Worm (Caenorhabditis elegans) whole organism, early embryonic: ENCODE measurements around the gene mys-1.

Source experiments
- B0310.2 ChIP-seq: sonication (generic microtip); optimal IDR thresholded peaks from 2 replicates; lab custom pipeline; 2016; ENCODE audit warnings: mild to moderate bottlenecking, missing genetic modification characterization, missing compliant biosample characterization
- F13C5.2 ChIP-seq: sonication (generic microtip); optimal IDR thresholded peaks from 2 replicates; lab custom pipeline; 2017; ENCODE audit warnings: mild to moderate bottlenecking, missing genetic modification characterization, inconsistent platforms, missing compliant biosample characterization
- aly-1 ChIP-seq: sonication (generic microtip); optimal IDR thresholded peaks from 2 replicates; lab custom pipeline; 2016; ENCODE audit warnings: missing genetic modification characterization, missing compliant biosample characterization
- ama-1 ChIP-seq: fragments of 150-350 bp; optimal IDR thresholded peaks from 2 replicates; lab custom pipeline; 2014
- ceh-13 ChIP-seq: fragments of 200-800 bp; sonication (Bioruptor generic); optimal IDR thresholded peaks from 2 replicates; lab custom pipeline; 2018; ENCODE audit warnings: mild to moderate bottlenecking, missing genetic modification characterization, missing compliant biosample characterization
- ceh-36 ChIP-seq: sonication (generic microtip); optimal IDR thresholded peaks from 2 replicates; lab custom pipeline; 2016; ENCODE audit warnings: missing genetic modification characterization, inconsistent platforms, missing compliant biosample characterization
- ets-7 ChIP-seq: sonication (generic microtip); optimal IDR thresholded peaks from 2 replicates; lab custom pipeline; 2016; ENCODE audit warnings: missing genotype, missing genetic modification characterization, missing compliant biosample characterization
- flt-1 ChIP-seq: fragments of 200-800 bp; sonication (Bioruptor generic); IDR thresholded peaks from 2 replicates; pipeline ENCODE4 v1.3.6; 2022; ENCODE audit warnings: missing genetic modification characterization, missing compliant biosample characterization
- hmbx-1 ChIP-seq: sonication (generic microtip); optimal IDR thresholded peaks from 2 replicates; lab custom pipeline; 2016; ENCODE audit warnings: mild to moderate bottlenecking, missing genetic modification characterization, missing compliant biosample characterization
- hmg-4 ChIP-seq: fragments of 200-800 bp; sonication (Bioruptor generic); optimal IDR thresholded peaks from 2 replicates; lab custom pipeline; 2018; ENCODE audit warnings: mild to moderate bottlenecking, missing genetic modification characterization, missing compliant biosample characterization
- hnd-1 ChIP-seq: sonication (generic microtip); optimal IDR thresholded peaks from 2 replicates; lab custom pipeline; 2016; ENCODE audit warnings: missing genetic modification characterization, missing compliant biosample characterization
- pes-1 ChIP-seq: fragments of 200-800 bp; sonication (Bioruptor generic); IDR thresholded peaks from 2 replicates; pipeline ENCODE4 v1.3.6; 2022; ENCODE audit warnings: missing genetic modification reagents, missing genetic modification characterization, missing compliant biosample characterization
- scrt-1 ChIP-seq: fragments of 200-800 bp; sonication (Bioruptor generic); IDR thresholded peaks from 2 replicates; pipeline ENCODE4 v1.3.6; 2022; ENCODE audit warnings: missing genetic modification characterization, missing compliant biosample characterization
- sea-1 ChIP-seq: fragments of 200-800 bp; sonication (Bioruptor generic); conservative IDR thresholded peaks from 2 replicates; pipeline ENCODE4 v1.3.6; 2022; ENCODE audit warnings: missing genetic modification characterization, missing compliant biosample characterization
- tbx-11 ChIP-seq: fragments of 200-800 bp; sonication (Bioruptor generic); IDR thresholded peaks from 2 replicates; pipeline ENCODE4 v1.3.6; 2022; ENCODE audit warnings: missing genetic modification characterization, missing compliant biosample characterization
- tbx-37 ChIP-seq: fragments of 200-800 bp; sonication (Bioruptor generic); conservative IDR thresholded peaks from 2 replicates; pipeline ENCODE4 v1.3.6; 2022; ENCODE audit warnings: missing genetic modification reagents, missing genetic modification characterization, missing compliant biosample characterization
- tra-4 ChIP-seq: sonication (generic microtip); optimal IDR thresholded peaks from 2 replicates; lab custom pipeline; 2017; ENCODE audit warnings: missing genetic modification characterization, missing compliant biosample characterization

mys-1 gene

DNA sequence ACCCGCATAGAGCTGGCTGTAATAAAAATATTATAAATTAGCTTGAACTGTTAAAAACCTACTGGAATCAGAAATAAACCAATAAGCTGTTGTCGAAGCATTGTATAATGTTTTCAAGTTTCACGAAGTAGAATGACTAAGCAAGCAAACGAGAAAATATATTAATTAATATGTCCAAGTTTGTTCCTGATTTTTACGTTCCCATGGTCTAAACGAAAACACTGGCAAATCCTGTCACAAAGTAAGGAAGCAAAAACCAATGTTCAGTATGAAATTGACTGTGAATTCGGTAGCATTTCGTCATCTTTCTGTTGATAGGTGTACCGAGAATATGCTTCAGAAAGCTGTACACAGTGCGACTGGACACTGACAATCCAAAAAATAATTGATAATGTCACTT, 35.7 kb upstream of the mys-1 start, which contains the start of gene srx-34:
Gene srx-34, minus strand, starts transcription at position 101 of the 400 bp plus-strand sequence.
- TF ChIP-seq B0310.2 (tag; lab: Kevin White, UChicago): no peak
- TF ChIP-seq tra-4: no peak
- no peak for TF ChIP-seq hmbx-1 (tag; lab: Kevin White, UChicago)
- no peak for TF ChIP-seq ceh-13 (GFP tag; lab: Kevin White, UChicago)

DNA sequence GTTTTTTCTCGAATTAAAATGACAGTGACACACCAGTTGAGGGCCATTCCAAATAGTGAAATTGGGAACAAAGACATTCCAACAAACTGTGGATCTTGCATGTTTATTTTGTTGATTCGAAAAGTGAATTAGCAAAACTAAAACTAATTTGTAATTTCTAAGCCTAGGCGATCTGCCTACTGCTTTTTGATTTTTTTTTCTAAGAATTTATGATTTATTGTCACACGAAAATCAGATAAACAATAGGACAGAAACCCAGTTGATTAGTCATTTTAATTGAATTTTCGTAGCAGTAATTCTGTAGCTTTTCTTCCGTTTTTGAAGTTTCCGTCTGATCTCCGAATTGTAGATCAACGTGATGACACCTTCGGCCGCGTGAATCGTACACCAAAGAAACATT, 34.3 kb upstream of the mys-1 start, which contains the start of gene srx-33:
Gene srx-33, minus strand, starts transcription at position 101 of the 400 bp plus-strand sequence.
- no peak for TF ChIP-seq ama-1 (lab: Kevin White, UChicago)
- no peak for TF ChIP-seq pes-1 (GFP tag; lab: Robert Waterston, UW)
- TF ChIP-seq tbx-37 (GFP tag; lab: Robert Waterston, UW): no peak
- TF ChIP-seq flt-1 (GFP tag; lab: Robert Waterston, UW): no peak
- TF ChIP-seq hnd-1: no peak

DNA sequence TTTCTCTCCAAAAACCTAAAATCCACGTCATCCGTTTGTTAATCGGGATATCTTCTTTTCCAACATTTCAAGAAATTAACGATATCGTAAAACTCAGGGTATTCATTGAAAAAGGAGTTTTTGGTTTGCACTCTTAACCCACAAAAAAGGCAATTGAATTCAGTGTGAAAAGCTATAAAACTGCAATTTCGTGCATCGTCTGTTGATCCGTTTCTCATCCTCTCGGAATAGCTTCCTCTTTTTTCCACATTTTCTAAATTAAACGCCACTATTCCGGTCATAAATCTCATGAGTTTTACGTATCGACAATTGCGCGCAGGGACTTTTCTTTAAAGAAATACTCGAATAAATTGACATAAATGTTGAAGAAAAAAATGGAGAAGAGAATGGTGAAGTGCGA, 27.8 kb upstream of the mys-1 start:
- TF ChIP-seq ceh-36 (tag; lab: Kevin White, UChicago): no peak
- TF ChIP-seq sea-1 (GFP tag; lab: Robert Waterston, UW): no peak
- no peak for TF ChIP-seq flt-1 (GFP tag; lab: Robert Waterston, UW)
- no peak for TF ChIP-seq B0310.2 (tag; lab: Kevin White, UChicago)
- TF ChIP-seq ceh-13 (GFP tag; lab: Kevin White, UChicago): no peak
- no peak for TF ChIP-seq hnd-1
- TF ChIP-seq pes-1 (GFP tag; lab: Robert Waterston, UW): no peak
- no peak for TF ChIP-seq tra-4
- no peak for TF ChIP-seq tbx-37 (GFP tag; lab: Robert Waterston, UW)
- no peak for TF ChIP-seq hmbx-1 (tag; lab: Kevin White, UChicago)

DNA sequence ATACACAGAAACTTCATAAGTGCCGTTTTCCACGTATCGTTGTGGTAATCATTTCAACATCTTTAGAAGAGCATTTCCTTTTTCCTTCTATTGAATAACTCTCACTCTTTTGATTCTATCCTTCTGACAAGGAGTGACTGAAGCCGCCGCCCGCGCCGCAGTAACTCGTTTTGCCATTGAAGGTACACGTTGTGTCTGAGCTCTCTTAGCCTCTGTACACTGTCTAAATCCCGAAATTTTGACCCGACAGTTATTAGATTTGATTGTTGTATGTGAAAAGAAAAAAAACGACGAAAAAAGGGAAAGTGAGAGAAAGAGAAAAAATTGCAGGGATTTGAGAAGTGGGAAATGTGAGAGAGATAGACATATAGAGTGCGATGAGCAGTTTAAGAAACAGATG, 26.8 kb upstream of the mys-1 start:
- TF ChIP-seq hmbx-1 (tag; lab: Kevin White, UChicago) (no peak), hmg-4 (GFP tag; lab: Kevin White, UChicago) (no peak), aly-1 (tag; lab: Kevin White, UChicago) (no peak), flt-1 (GFP tag; lab: Robert Waterston, UW) (no peak), tra-4 (no peak), tbx-11 (no peak), tbx-37 (GFP tag; lab: Robert Waterston, UW) (no peak), ets-7 (no peak), B0310.2 (tag; lab: Kevin White, UChicago) (no peak), ceh-36 (tag; lab: Kevin White, UChicago) (no peak), pes-1 (GFP tag; lab: Robert Waterston, UW) (no peak), hnd-1 (no peak), ceh-13 (GFP tag; lab: Kevin White, UChicago) (no peak), ama-1 (lab: Kevin White, UChicago) (no peak), scrt-1 (GFP tag; lab: Robert Waterston, UW) (no peak), sea-1 (GFP tag; lab: Robert Waterston, UW) (no peak), F13C5.2 (tag; lab: Kevin White, UChicago) (no peak)

DNA sequence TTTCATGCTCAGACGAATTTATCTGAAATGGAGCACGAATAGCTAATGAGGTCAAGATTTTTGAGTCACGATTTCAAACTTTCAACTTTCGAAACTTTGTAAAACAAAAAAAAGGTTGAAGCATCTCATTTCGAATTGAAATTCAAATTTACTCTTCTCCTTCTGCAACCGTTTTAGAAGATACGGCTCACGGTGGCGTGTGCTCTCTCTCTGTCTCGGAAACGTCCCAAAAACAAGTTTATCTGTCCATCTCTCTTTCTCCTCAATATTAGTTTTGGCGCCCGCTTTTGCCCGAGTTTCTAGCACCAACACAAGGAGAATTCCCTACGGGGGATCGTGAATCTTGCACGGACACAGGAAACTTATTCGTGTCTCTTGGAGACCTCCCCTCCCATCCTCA, 25.9 kb upstream of the mys-1 start:
- no peak for TF ChIP-seq tbx-37 (GFP tag; lab: Robert Waterston, UW)
- no peak for TF ChIP-seq F13C5.2 (tag; lab: Kevin White, UChicago)
- no peak for TF ChIP-seq hmbx-1 (tag; lab: Kevin White, UChicago)
- TF ChIP-seq scrt-1 (GFP tag; lab: Robert Waterston, UW): no peak
- no peak for TF ChIP-seq tra-4
- no peak for TF ChIP-seq hmg-4 (GFP tag; lab: Kevin White, UChicago)
- TF ChIP-seq aly-1 (tag; lab: Kevin White, UChicago): no peak
- no peak for TF ChIP-seq tbx-11
- TF ChIP-seq B0310.2 (tag; lab: Kevin White, UChicago): no peak
- no peak for TF ChIP-seq flt-1 (GFP tag; lab: Robert Waterston, UW)
- no peak for TF ChIP-seq ets-7
- TF ChIP-seq ceh-13 (GFP tag; lab: Kevin White, UChicago): no peak
- no peak for TF ChIP-seq sea-1 (GFP tag; lab: Robert Waterston, UW)
- no peak for TF ChIP-seq ceh-36 (tag; lab: Kevin White, UChicago)
- TF ChIP-seq hnd-1: no peak
- no peak for TF ChIP-seq pes-1 (GFP tag; lab: Robert Waterston, UW)
- no peak for TF ChIP-seq ama-1 (lab: Kevin White, UChicago)

DNA sequence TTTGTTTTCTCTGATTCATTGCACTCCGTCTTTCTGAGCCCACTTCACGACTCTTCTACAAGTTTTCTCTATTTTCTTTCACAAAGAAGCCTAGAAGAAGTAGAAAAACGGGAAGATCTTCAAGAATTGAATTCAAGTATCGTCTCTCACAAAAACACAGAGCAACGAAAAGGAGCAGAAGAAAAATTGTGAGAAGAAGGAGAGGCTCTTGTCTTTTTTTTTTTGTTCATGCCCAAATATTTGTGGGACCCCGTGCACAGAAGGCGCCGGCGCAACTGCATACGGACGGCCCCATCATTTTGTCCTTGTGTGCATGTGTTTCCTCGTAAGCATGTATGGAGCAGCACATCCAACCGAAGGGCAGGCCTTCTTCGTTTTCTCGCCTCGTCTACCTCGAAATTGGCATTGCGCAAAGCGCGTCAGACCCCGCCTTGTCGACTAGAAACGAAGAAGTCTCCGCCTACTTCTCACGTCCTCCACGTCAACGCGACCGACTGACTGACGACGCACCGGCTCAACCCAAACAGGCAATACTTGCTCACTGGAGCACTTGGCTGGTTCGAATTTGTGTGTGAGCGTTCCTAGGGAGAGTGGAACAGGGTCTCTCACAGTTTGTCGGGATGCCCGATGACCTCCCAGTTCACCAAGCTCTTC, 22.2 kb upstream of the mys-1 start:
- TF ChIP-seq hmg-4 (GFP tag; lab: Kevin White, UChicago) (no peak), ama-1 (lab: Kevin White, UChicago) (no peak), ceh-13 (GFP tag; lab: Kevin White, UChicago) (no peak), B0310.2 (tag; lab: Kevin White, UChicago) (no peak), tbx-37 (GFP tag; lab: Robert Waterston, UW) (no peak), ceh-36 (tag; lab: Kevin White, UChicago) (no peak), hnd-1 (no peak), tra-4 (no peak), hmbx-1 (tag; lab: Kevin White, UChicago) (no peak), aly-1 (tag; lab: Kevin White, UChicago) (no peak), F13C5.2 (tag; lab: Kevin White, UChicago) (no peak), ets-7 (no peak), sea-1 (GFP tag; lab: Robert Waterston, UW) (no peak), scrt-1 (GFP tag; lab: Robert Waterston, UW) (no peak), flt-1 (GFP tag; lab: Robert Waterston, UW) (no peak), pes-1 (GFP tag; lab: Robert Waterston, UW) (no peak), tbx-11 (no peak)

DNA sequence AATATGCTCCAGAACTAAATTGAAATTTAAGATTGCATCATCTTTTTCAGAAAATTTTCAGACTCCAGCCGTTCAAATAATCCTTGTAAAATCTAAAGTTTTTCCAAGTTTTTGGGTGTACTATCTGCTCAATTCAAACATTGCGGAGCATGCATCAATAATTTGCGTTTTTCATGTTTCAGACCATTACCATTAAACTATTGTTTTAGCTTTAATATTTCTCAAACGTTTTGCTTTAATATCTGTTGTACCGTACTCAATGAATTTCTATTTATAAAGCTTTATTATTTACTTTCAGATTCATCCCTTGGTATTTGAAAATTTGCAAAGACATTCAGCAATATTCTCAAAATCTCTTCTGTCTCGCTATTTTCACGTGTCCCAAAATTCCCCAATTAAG, 18.8 kb upstream of the mys-1 start, which contains the start of gene odr-2:
Gene odr-2, plus strand, starts transcription at position 301 of the 400 bp plus-strand sequence.
- TF ChIP-seq flt-1 (GFP tag; lab: Robert Waterston, UW) (no peak), ets-7 (no peak), aly-1 (tag; lab: Kevin White, UChicago) (no peak), tra-4 (no peak), tbx-11 (no peak), ceh-36 (tag; lab: Kevin White, UChicago) (no peak), hnd-1 (no peak)
